Fruit fly (Drosophila melanogaster): ENCODE data around the gene CG34452.

CG34452 gene

dm6 chr3L:15729306-15730006, 41.8 kb upstream of the CG34452 start (continued):
- TF ChIP-seq eve (GFP tag; optimal IDR thresholded peaks at IDR 0.05): no peak
- no peak for TF ChIP-seq CG16863 (GFP tag; optimal IDR thresholded peaks at IDR 0.05)
- TF ChIP-seq Nf-YA (GFP tag; IDR thresholded peaks at IDR 0.05): no peak
- peak; percentile 18; the same call in 1 of the 3 replicates for TF ChIP-seq CG11456 (GFP tag; IDR thresholded peaks at IDR 0.05)
- TF ChIP-seq Atf3 (GFP tag; optimal IDR thresholded peaks at IDR 0.05): no peak
- TF ChIP-seq CG3281 (GFP tag; optimal IDR thresholded peaks at IDR 0.05): no peak
- TF ChIP-seq dati (GFP tag; IDR thresholded peaks at IDR 0.05): no peak
- TF ChIP-seq sens (GFP tag): peak; percentile 85
- no peak for TF ChIP-seq CG7357 (GFP tag; IDR thresholded peaks at IDR 0.05)
- no peak for TF ChIP-seq Aef1 (GFP tag; IDR thresholded peaks at IDR 0.05)
- TF ChIP-seq dmrt11E (tag; optimal IDR thresholded peaks at IDR 0.05): no peak
- TF ChIP-seq HmgD (GFP tag; optimal IDR thresholded peaks at IDR 0.05): no peak
- no peak for TF ChIP-seq Antp (GFP tag; optimal IDR thresholded peaks at IDR 0.05)
- TF ChIP-seq Tbp (GFP tag; optimal IDR thresholded peaks at IDR 0.05): no peak
- TF ChIP-seq dimm (GFP tag; IDR thresholded peaks at IDR 0.05): no peak
- TF ChIP-seq NC2α (GFP tag; optimal IDR thresholded peaks at IDR 0.05): no peak
- TF ChIP-seq chinmo (GFP tag; IDR thresholded peaks at IDR 0.05; ENCODE audit: partially characterized antibody): peak; percentile 75; the same call in 1 of the 4 replicates
- no peak for TF ChIP-seq ttk (GFP tag; IDR thresholded peaks at IDR 0.05)
- no peak for TF ChIP-seq Ssrp (tag; optimal IDR thresholded peaks at IDR 0.05)
- no peak for TF ChIP-seq CG17912 (GFP tag; optimal IDR thresholded peaks at IDR 0.05)
- no peak for TF ChIP-seq Neu2 (GFP tag; optimal IDR thresholded peaks at IDR 0.05; ENCODE audit: borderline replicate concordance)
- no peak for TF ChIP-seq salm (tag; optimal IDR thresholded peaks at IDR 0.05)
- peak; percentile 69; the same call in 1 of the 3 replicates for TF ChIP-seq gce (GFP tag; IDR thresholded peaks at IDR 0.05)
- TF ChIP-seq Six4 (GFP tag; optimal IDR thresholded peaks at IDR 0.05): no peak
- peak; percentile 55; the same call in 1 of the 2 replicates for TF ChIP-seq CG32532 (GFP tag; IDR thresholded peaks at IDR 0.05)
- no peak for TF ChIP-seq Hey (tag; optimal IDR thresholded peaks at IDR 0.05)
- TF ChIP-seq CG12744 (GFP tag; optimal IDR thresholded peaks at IDR 0.05): no peak
- no peak for TF ChIP-seq org-1 (GFP tag; optimal IDR thresholded peaks at IDR 0.05)
- peak; percentile 18 for TF ChIP-seq CG18262 (tag; optimal IDR thresholded peaks at IDR 0.05)
- no peak for TF ChIP-seq CG2202 (tag; optimal IDR thresholded peaks at IDR 0.05)
- peak; percentile 76 for TF ChIP-seq ci (GFP tag; IDR thresholded peaks at IDR 0.05)
- no peak for TF ChIP-seq Usf (GFP tag; optimal IDR thresholded peaks at IDR 0.05)
- no peak for TF ChIP-seq gfzf (GFP tag; optimal IDR thresholded peaks at IDR 0.05)
- peak; percentile 98 for TF ChIP-seq yki (optimal IDR thresholded peaks at IDR 0.05)
- TF ChIP-seq Mrtf (GFP tag; IDR thresholded peaks at IDR 0.05): no peak
- TF ChIP-seq CG11085 (GFP tag; IDR thresholded peaks at IDR 0.05): no peak
- TF ChIP-seq nom (GFP tag; optimal IDR thresholded peaks at IDR 0.05): no peak
- TF ChIP-seq MTF-1 (GFP tag; optimal IDR thresholded peaks at IDR 0.05; ENCODE audit: borderline replicate concordance): peak; percentile 41
- peak; percentile 18 for TF ChIP-seq gcm2 (GFP tag; optimal IDR thresholded peaks at IDR 0.05)
- TF ChIP-seq CG7271 (tag; optimal IDR thresholded peaks at IDR 0.05): no peak
- no peak for TF ChIP-seq unpg (GFP tag; optimal IDR thresholded peaks at IDR 0.05)
- no peak; the same call in 1 of the 2 replicates for TF ChIP-seq unc-4 (GFP tag; IDR thresholded peaks at IDR 0.05; ENCODE audit: partially characterized antibody)
- no peak for TF ChIP-seq Adf1 (GFP tag; IDR thresholded peaks at IDR 0.05)
- no peak for TF ChIP-seq phol (tag; optimal IDR thresholded peaks at IDR 0.05)
- no peak for TF ChIP-seq CG5953 (GFP tag; IDR thresholded peaks at IDR 0.05)
- TF ChIP-seq Hsf (GFP tag; optimal IDR thresholded peaks at IDR 0.05): no peak
- TF ChIP-seq Atf-2 (GFP tag; optimal IDR thresholded peaks at IDR 0.05): no peak
- TF ChIP-seq CG12219 (GFP tag; optimal IDR thresholded peaks at IDR 0.05): peak; percentile 13
- no peak for TF ChIP-seq ranshi (GFP tag; IDR thresholded peaks at IDR 0.05)
- no peak for TF ChIP-seq nerfin-2 (GFP tag; IDR thresholded peaks at IDR 0.05; ENCODE audit: partially characterized antibody)
- no peak for TF ChIP-seq CG34376 (GFP tag; optimal IDR thresholded peaks at IDR 0.05)
